Fruit fly (Drosophila melanogaster) whole organism, embryonic: ENCODE results near the gene Bet1.
A peak's percentile ranks its signal among the peaks of the same experiment; 100 is the strongest.

Source experiments
- Antp ChIP-seq: fragments of 200-800 bp; sonication (Bioruptor generic); optimal IDR thresholded peaks from 3 replicates; lab custom pipeline; 2016; ENCODE audit warnings: missing biosample characterization, missing genetic modification characterization
- B-H2 ChIP-seq: fragments of 200-800 bp; sonication (Bioruptor generic); optimal IDR thresholded peaks from 2 replicates; lab custom pipeline; 2018; ENCODE audit warnings: missing biosample characterization, mild to moderate bottlenecking, missing genetic modification characterization
- Bdp1 ChIP-seq: fragments of 200-800 bp; sonication (Bioruptor generic); optimal IDR thresholded peaks from 3 replicates; lab custom pipeline; 2016; ENCODE audit warnings: missing biosample characterization, missing genetic modification characterization
- CG10267 ChIP-seq: fragments of 200-800 bp; sonication (Bioruptor generic); optimal IDR thresholded peaks from 2 replicates; lab custom pipeline; 2018; ENCODE audit warnings: missing biosample characterization, mild to moderate bottlenecking, missing genetic modification characterization, moderate library complexity
- CG10431 ChIP-seq: fragments of 200-800 bp; sonication (Bioruptor generic); optimal IDR thresholded peaks from 3 replicates; lab custom pipeline; 2018; ENCODE audit warnings: missing biosample characterization, mild to moderate bottlenecking, missing genetic modification characterization
- CG10654 ChIP-seq: fragments of 200-800 bp; sonication (Bioruptor generic); optimal IDR thresholded peaks from 2 replicates; lab custom pipeline; 2016; ENCODE audit warnings: missing biosample characterization, missing genetic modification characterization
- CG11247 ChIP-seq: fragments of 200-800 bp; sonication (Bioruptor generic); IDR thresholded peaks from 2 replicates; pipeline ENCODE4 v1.3.6; 2022; ENCODE audit warnings: missing biosample characterization, missing genetic modification characterization
- CG11695 ChIP-seq: fragments of 200-800 bp; sonication (Bioruptor generic); IDR thresholded peaks from 3 replicates; pipeline ENCODE4 v1.3.6; 2022; ENCODE audit warnings: missing biosample characterization, missing genetic modification characterization
- CG11723 ChIP-seq: fragments of 200-800 bp; sonication (Bioruptor generic); optimal IDR thresholded peaks from 2 replicates; lab custom pipeline; 2017; ENCODE audit warnings: missing biosample characterization, mild to moderate bottlenecking, missing genetic modification characterization
- CG12104 ChIP-seq: fragments of 200-800 bp; sonication (Bioruptor generic); optimal IDR thresholded peaks from 3 replicates; lab custom pipeline; 2016; ENCODE audit warnings: missing biosample characterization, missing genetic modification characterization
- CG1233 ChIP-seq: fragments of 200-800 bp; sonication (Bioruptor generic); optimal IDR thresholded peaks from 4 replicates; lab custom pipeline; 2018; ENCODE audit warnings: missing biosample characterization, mild to moderate bottlenecking, missing genetic modification characterization
- CG15479 ChIP-seq: fragments of 200-800 bp; sonication (Bioruptor generic); optimal IDR thresholded peaks from 3 replicates; lab custom pipeline; 2019; ENCODE audit warnings: missing biosample characterization, mild to moderate bottlenecking, missing genetic modification characterization, moderate library complexity
- CG18011 ChIP-seq: fragments of 200-800 bp; sonication (Bioruptor generic); optimal IDR thresholded peaks from 2 replicates; lab custom pipeline; 2017; ENCODE audit warnings: missing biosample characterization, missing genetic modification characterization, mild to moderate bottlenecking, moderate library complexity, missing genotype
- CG18599 ChIP-seq: fragments of 200-800 bp; sonication (Bioruptor generic); optimal IDR thresholded peaks from 3 replicates; lab custom pipeline; 2017; ENCODE audit warnings: missing biosample characterization, missing genetic modification characterization, mild to moderate bottlenecking, moderate library complexity, missing genetic modification reagents
- CG18619 ChIP-seq: fragments of 200-800 bp; sonication (Bioruptor generic); optimal IDR thresholded peaks from 3 replicates; lab custom pipeline; 2017; ENCODE audit warnings: missing biosample characterization, mild to moderate bottlenecking, missing genetic modification characterization
- CG30403 ChIP-seq: fragments of 200-800 bp; sonication (Bioruptor generic); optimal IDR thresholded peaks from 3 replicates; lab custom pipeline; 2016; ENCODE audit warnings: missing biosample characterization, missing genetic modification characterization
- CG3281 ChIP-seq: fragments of 200-800 bp; sonication (Bioruptor generic); optimal IDR thresholded peaks from 3 replicates; lab custom pipeline; 2017; ENCODE audit warnings: missing biosample characterization, mild to moderate bottlenecking, missing genetic modification characterization
- CG43689 ChIP-seq: fragments of 200-800 bp; sonication (Bioruptor generic); IDR thresholded peaks from 2 replicates; pipeline ENCODE4 v1.3.6; 2022; ENCODE audit warnings: missing biosample characterization, missing genetic modification characterization
- CG5180 ChIP-seq: fragments of 200-800 bp; sonication (Bioruptor generic); optimal IDR thresholded peaks from 3 replicates; lab custom pipeline; 2017; ENCODE audit warnings: missing biosample characterization, missing genetic modification characterization, mild to moderate bottlenecking, moderate library complexity, missing genetic modification reagents
- CG5953 ChIP-seq: fragments of 200-800 bp; sonication (Bioruptor generic); IDR thresholded peaks from 2 replicates; pipeline ENCODE4 v1.3.6; 2022; ENCODE audit warnings: missing biosample characterization, missing genetic modification characterization
- CG6272 ChIP-seq: fragments of 200-800 bp; sonication (Bioruptor generic); IDR thresholded peaks from 2 replicates; pipeline ENCODE4 v1.3.6; 2022; ENCODE audit warnings: missing biosample characterization, missing genetic modification characterization
- CG7357 ChIP-seq: fragments of 200-800 bp; sonication (Bioruptor generic); IDR thresholded peaks from 3 replicates; pipeline ENCODE4 v1.3.6; 2022; ENCODE audit warnings: missing biosample characterization, missing genetic modification characterization
- CHES-1-like ChIP-seq: fragments of 200-800 bp; sonication (Bioruptor generic); optimal IDR thresholded peaks from 2 replicates; lab custom pipeline; 2016; ENCODE audit warnings: missing biosample characterization, missing genetic modification characterization
- Ets65A ChIP-seq: fragments of 200-800 bp; sonication (Bioruptor generic); peaks from one replicate; lab custom pipeline; 2016; ENCODE audit warnings: missing biosample characterization, missing genetic modification characterization
- Ets97D ChIP-seq: fragments of 200-800 bp; sonication (Bioruptor generic); optimal IDR thresholded peaks from 3 replicates; lab custom pipeline; 2016; ENCODE audit warnings: missing biosample characterization, missing genetic modification characterization
- Fer1 ChIP-seq: fragments of 200-800 bp; sonication (Bioruptor generic); optimal IDR thresholded peaks from 2 replicates; lab custom pipeline; 2017; ENCODE audit warnings: missing biosample characterization, mild to moderate bottlenecking, missing genetic modification characterization
- H2.0 ChIP-seq: fragments of 200-800 bp; sonication (Bioruptor generic); IDR thresholded peaks from 2 replicates; pipeline ENCODE4 v1.3.6; 2022; ENCODE audit warnings: missing biosample characterization, missing genetic modification characterization
- HHEX ChIP-seq: fragments of 200-800 bp; sonication (Bioruptor generic); optimal IDR thresholded peaks from 3 replicates; lab custom pipeline; 2017; ENCODE audit warnings: missing biosample characterization, mild to moderate bottlenecking, missing genetic modification characterization, missing genetic modification reagents
- HLH3B ChIP-seq: fragments of 200-800 bp; sonication (Bioruptor generic); IDR thresholded peaks from 2 replicates; pipeline ENCODE4 v1.3.6; 2022; ENCODE audit warnings: missing biosample characterization, missing genetic modification characterization
- HmgZ ChIP-seq: fragments of 200-800 bp; sonication (Bioruptor generic); optimal IDR thresholded peaks from 2 replicates; lab custom pipeline; 2018; ENCODE audit warnings: missing biosample characterization, mild to moderate bottlenecking, missing genetic modification characterization
- Ptx1 ChIP-seq: fragments of 200-800 bp; sonication (Bioruptor generic); IDR thresholded peaks from 2 replicates; pipeline ENCODE4 v1.3.6; 2022; ENCODE audit warnings: missing biosample characterization, missing genetic modification characterization
- Scr ChIP-seq: fragments of 200-800 bp; sonication (Bioruptor generic); IDR thresholded peaks from 2 replicates; pipeline ENCODE4 v1.3.6; 2022; ENCODE audit warnings: missing biosample characterization, missing genetic modification characterization; ENCODE audit not compliant: partially characterized antibody
- az2 ChIP-seq: fragments of 200-800 bp; sonication (Bioruptor generic); optimal IDR thresholded peaks from 3 replicates; lab custom pipeline; 2016; ENCODE audit warnings: missing biosample characterization, missing genetic modification characterization
- bab2 ChIP-seq: fragments of 200-800 bp; sonication (Bioruptor generic); optimal IDR thresholded peaks from 2 replicates; lab custom pipeline; 2016; ENCODE audit warnings: missing biosample characterization, missing genetic modification characterization
- bbx ChIP-seq: fragments of 200-800 bp; sonication (Bioruptor generic); IDR thresholded peaks from 2 replicates; pipeline ENCODE4 v1.3.6; 2022; ENCODE audit warnings: missing biosample characterization, missing genetic modification characterization; ENCODE audit not compliant: partially characterized antibody
- crc ChIP-seq: fragments of 200-800 bp; sonication (Bioruptor generic); optimal IDR thresholded peaks from 2 replicates; lab custom pipeline; 2016; ENCODE audit warnings: missing biosample characterization, missing genetic modification characterization
- dmrt99B ChIP-seq: fragments of 200-800 bp; sonication (Bioruptor generic); optimal IDR thresholded peaks from 2 replicates; lab custom pipeline; 2018; ENCODE audit warnings: missing biosample characterization, mild to moderate bottlenecking, missing genetic modification characterization, moderate library complexity
- fd3F ChIP-seq: fragments of 200-800 bp; sonication (Bioruptor generic); optimal IDR thresholded peaks from 2 replicates; lab custom pipeline; 2018; ENCODE audit warnings: missing biosample characterization, mild to moderate bottlenecking, missing genetic modification characterization, moderate library complexity
- gce ChIP-seq: fragments of 200-800 bp; sonication (Bioruptor generic); IDR thresholded peaks from 3 replicates; pipeline ENCODE4 v1.3.6; 2022; ENCODE audit warnings: missing biosample characterization, missing genetic modification characterization
- gcm ChIP-seq: fragments of 200-800 bp; sonication (Bioruptor generic); optimal IDR thresholded peaks from 2 replicates; lab custom pipeline; 2019; ENCODE audit warnings: missing biosample characterization, mild to moderate bottlenecking, missing genetic modification characterization, moderate library complexity
- jigr1 ChIP-seq: fragments of 200-800 bp; sonication (Bioruptor generic); IDR thresholded peaks from 3 replicates; pipeline ENCODE4 v1.3.6; 2022; ENCODE audit warnings: missing biosample characterization, missing genetic modification characterization
- lab ChIP-seq: fragments of 200-800 bp; sonication (Bioruptor generic); optimal IDR thresholded peaks from 3 replicates; lab custom pipeline; 2017; ENCODE audit warnings: missing biosample characterization, missing genetic modification characterization, mild to moderate bottlenecking, moderate library complexity, missing genetic modification reagents
- otp ChIP-seq: fragments of 200-800 bp; sonication (Bioruptor generic); IDR thresholded peaks from 3 replicates; pipeline ENCODE4, ENCODE4 v1.3.6; 2022; ENCODE audit warnings: missing biosample characterization, missing genetic modification characterization
- p53 ChIP-seq: fragments of 200-800 bp; sonication (Bioruptor generic); optimal IDR thresholded peaks from 2 replicates; lab custom pipeline; 2016; ENCODE audit warnings: missing biosample characterization, missing genetic modification characterization
- ranshi ChIP-seq: fragments of 200-800 bp; sonication (Bioruptor generic); IDR thresholded peaks from 2 replicates; pipeline ENCODE4 v1.3.6; 2022; ENCODE audit warnings: missing biosample characterization, missing genetic modification characterization
- sens ChIP-seq: fragments of 200-800 bp; sonication (Bioruptor generic); peaks from one replicate; lab custom pipeline; 2016; ENCODE audit warnings: missing biosample characterization, missing genetic modification characterization
- shn ChIP-seq: fragments of 200-800 bp; sonication (Bioruptor generic); optimal IDR thresholded peaks from 3 replicates; lab custom pipeline; 2016; ENCODE audit warnings: missing biosample characterization, missing genetic modification characterization
- sim ChIP-seq: fragments of 200-800 bp; sonication (Bioruptor generic); IDR thresholded peaks from 2 replicates; pipeline ENCODE4 v1.3.6; 2022; ENCODE audit warnings: missing biosample characterization, missing genetic modification characterization
- sob ChIP-seq: fragments of 200-800 bp; sonication (Bioruptor generic); IDR thresholded peaks from 2 replicates; pipeline ENCODE4 v1.3.6; 2022; ENCODE audit warnings: missing biosample characterization, missing genetic modification characterization
- sqz ChIP-seq: fragments of 200-800 bp; sonication (Bioruptor generic); optimal IDR thresholded peaks from 3 replicates; lab custom pipeline; 2018; ENCODE audit warnings: missing biosample characterization, mild to moderate bottlenecking, missing genetic modification characterization
- tap ChIP-seq: fragments of 200-800 bp; optimal IDR thresholded peaks from 3 replicates; lab custom pipeline; 2019; ENCODE audit warnings: missing biosample characterization, mild to moderate bottlenecking, missing genetic modification characterization, moderate library complexity
- twi ChIP-seq: fragments of 200-800 bp; optimal IDR thresholded peaks from 2 replicates; lab custom pipeline; 2019; ENCODE audit warnings: missing biosample characterization, mild to moderate bottlenecking, missing genetic modification characterization, moderate library complexity

Gene Bet1

DNA sequence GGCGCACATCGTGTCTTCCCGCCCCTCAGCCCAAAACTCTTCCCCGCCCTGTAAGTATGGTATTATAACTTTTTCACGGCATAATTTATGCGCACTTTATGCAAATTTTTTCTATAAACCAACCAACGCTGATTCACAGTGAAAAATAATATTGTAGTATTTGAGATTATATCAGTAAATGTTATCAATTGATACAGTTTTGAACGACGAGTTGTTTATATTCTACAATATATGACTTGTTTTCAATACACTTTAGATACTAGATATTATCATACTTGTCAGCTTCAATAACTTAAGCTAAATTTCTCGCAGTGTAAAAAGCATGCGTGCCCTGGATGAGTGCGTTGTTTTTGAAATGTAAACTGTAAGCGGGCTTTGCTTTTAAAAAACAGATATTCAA lies 44.8 kb upstream of the Bet1 start (continued):
- TF ChIP-seq CG18011 (no peak), gce (GFP tag; lab: Robert Waterston, UW) (no peak), otp (GFP tag; lab: Robert Waterston, UW) (no peak), CG5180 (GFP tag; lab: Kevin White, UChicago) (peak; percentile 24), crc (GFP tag; lab: Kevin White, UChicago) (no peak), H2.0 (GFP tag; lab: Robert Waterston, UW) (no peak), CG43689 (GFP tag; lab: Robert Waterston, UW) (no peak), dmrt99B (tag; lab: Kevin White, UChicago) (peak; percentile 77), CG30403 (peak; percentile 35), Ptx1 (GFP tag; lab: Robert Waterston, UW) (peak; percentile 58), ranshi (peak; percentile 51), CG5953 (GFP tag; lab: Robert Waterston, UW) (no peak), CG10431 (GFP tag; lab: Kevin White, UChicago) (no peak), sob (GFP tag; lab: Robert Waterston, UW) (peak; percentile 55; the same call in 1 of the 2 replicates), CG10267 (tag; lab: Kevin White, UChicago) (peak; percentile 10), sens (GFP tag; lab: Kevin White, UChicago) (peak; percentile 17), gcm (GFP tag; lab: Kevin White, UChicago) (peak; percentile 1), fd3F (GFP tag; lab: Kevin White, UChicago) (peak; percentile 14), CG11247 (no peak), HHEX (GFP tag; lab: Kevin White, UChicago) (no peak), CG11695 (GFP tag; lab: Robert Waterston, UW) (peak; percentile 43; the same call in 1 of the 3 replicates), CG7357 (GFP tag; lab: Robert Waterston, UW) (no peak), Fer1 (peak; percentile 71), sqz (GFP tag; lab: Kevin White, UChicago) (no peak), CHES-1-like (no peak), Ets65A (GFP tag; lab: Kevin White, UChicago) (no peak), bbx (GFP tag; lab: Robert Waterston, UW) (no peak), CG3281 (GFP tag; lab: Kevin White, UChicago) (peak; percentile 67), B-H2 (GFP tag; lab: Kevin White, UChicago) (no peak), CG1233 (peak; percentile 46), twi (no peak), Scr (GFP tag; lab: Robert Waterston, UW) (no peak), HmgZ (peak; percentile 11), HLH3B (GFP tag; lab: Robert Waterston, UW) (0 out of 2 replicates have a peak, but pooled peaks have one; percentile 41), p53 (GFP tag; lab: Kevin White, UChicago) (no peak), tap (tag; lab: Kevin White, UChicago) (peak; percentile 53), Ets97D (no peak), lab (GFP tag; lab: Kevin White, UChicago) (peak; percentile 75), az2 (GFP tag; lab: Kevin White, UChicago) (peak; percentile 24), CG11723 (GFP tag; lab: Kevin White, UChicago) (no peak), CG12104 (GFP tag; lab: Kevin White, UChicago) (peak; percentile 15), CG10654 (no peak), shn (GFP tag; lab: Kevin White, UChicago) (no peak), CG18619 (GFP tag; lab: Kevin White, UChicago) (no peak), CG6272 (GFP tag; lab: Robert Waterston, UW) (no peak), bab2 (no peak), Antp (GFP tag; lab: Kevin White, UChicago) (no peak), Bdp1 (GFP tag; lab: Kevin White, UChicago) (no peak), CG18599 (GFP tag; lab: Kevin White, UChicago) (peak; percentile 71), sim (no peak), CG15479 (no peak), jigr1 (GFP tag; lab: Robert Waterston, UW) (no peak)
